Fruit fly (Drosophila melanogaster) whole organism, embryonic: ENCODE results near the gene beta4GalNAcTB.
A peak's percentile ranks its signal among the peaks of the same experiment; 100 is the strongest.

ENCODE experiments used
- Adf1 ChIP-seq: fragments of 200-800 bp; sonication (Bioruptor generic); IDR thresholded peaks from 2 replicates; pipeline ENCODE4 v1.3.6; 2022; ENCODE audit warnings: missing biosample characterization, missing genetic modification characterization
- Awh ChIP-seq: fragments of 200-800 bp; sonication (Bioruptor generic); IDR thresholded peaks from 2 replicates; pipeline ENCODE4, ENCODE4 v1.3.6; 2022; ENCODE audit warnings: missing biosample characterization, missing genetic modification characterization
- B-H2 ChIP-seq: fragments of 200-800 bp; sonication (Bioruptor generic); optimal IDR thresholded peaks from 2 replicates; lab custom pipeline; 2018; ENCODE audit warnings: missing biosample characterization, mild to moderate bottlenecking, missing genetic modification characterization
- Bgb ChIP-seq: fragments of 200-800 bp; sonication (Bioruptor generic); IDR thresholded peaks from 2 replicates; pipeline ENCODE4 v1.3.6; 2022; ENCODE audit warnings: missing biosample characterization, missing genetic modification characterization; ENCODE audit not compliant: partially characterized antibody
- CG10565 ChIP-seq: fragments of 200-800 bp; sonication (Bioruptor generic); optimal IDR thresholded peaks from 3 replicates; lab custom pipeline; 2016; ENCODE audit warnings: missing biosample characterization, mild to moderate bottlenecking, missing genetic modification characterization
- CG12391 ChIP-seq: fragments of 200-800 bp; sonication (Bioruptor generic); optimal IDR thresholded peaks from 3 replicates; lab custom pipeline; 2018; ENCODE audit warnings: missing biosample characterization, mild to moderate bottlenecking, missing genetic modification characterization, moderate library complexity
- CG13894 ChIP-seq: fragments of 200-800 bp; sonication (Bioruptor generic); optimal IDR thresholded peaks from 3 replicates; lab custom pipeline; 2018; ENCODE audit warnings: missing biosample characterization, mild to moderate bottlenecking, missing genetic modification characterization, moderate library complexity
- CG15011 ChIP-seq: fragments of 200-800 bp; sonication (Bioruptor generic); optimal IDR thresholded peaks from 3 replicates; lab custom pipeline; 2018; ENCODE audit warnings: missing biosample characterization, mild to moderate bottlenecking, missing genetic modification characterization
- CG17829 ChIP-seq: fragments of 200-800 bp; optimal IDR thresholded peaks from 2 replicates; lab custom pipeline; 2019; ENCODE audit warnings: missing biosample characterization, mild to moderate bottlenecking, missing genetic modification characterization, moderate library complexity
- CG18262 ChIP-seq: fragments of 200-800 bp; optimal IDR thresholded peaks from 3 replicates; lab custom pipeline; 2019; ENCODE audit warnings: missing biosample characterization, mild to moderate bottlenecking, missing genetic modification characterization, moderate library complexity
- CG18619 ChIP-seq: fragments of 200-800 bp; sonication (Bioruptor generic); optimal IDR thresholded peaks from 3 replicates; lab custom pipeline; 2017; ENCODE audit warnings: missing biosample characterization, mild to moderate bottlenecking, missing genetic modification characterization
- CG2199 ChIP-seq: fragments of 200-800 bp; sonication (Bioruptor generic); IDR thresholded peaks from 3 replicates; pipeline ENCODE4 v1.3.6; 2022; ENCODE audit warnings: missing biosample characterization, missing genetic modification characterization
- CG2678 ChIP-seq: fragments of 200-800 bp; sonication (Bioruptor generic); optimal IDR thresholded peaks from 3 replicates; lab custom pipeline; 2019; ENCODE audit warnings: missing biosample characterization, mild to moderate bottlenecking, missing genetic modification characterization, moderate library complexity
- CG31388 ChIP-seq: fragments of 200-800 bp; sonication (Bioruptor generic); optimal IDR thresholded peaks from 2 replicates; lab custom pipeline; 2016; ENCODE audit warnings: missing biosample characterization, missing genetic modification characterization
- CG4730 ChIP-seq: fragments of 200-800 bp; sonication (Bioruptor generic); IDR thresholded peaks from 2 replicates; pipeline ENCODE4 v1.3.6; 2022; ENCODE audit warnings: missing biosample characterization, missing genetic modification characterization
- CG4854 ChIP-seq: fragments of 200-800 bp; sonication (Bioruptor generic); optimal IDR thresholded peaks from 2 replicates; lab custom pipeline; 2016; ENCODE audit warnings: missing biosample characterization, missing genetic modification characterization, inconsistent platforms
- CG7271 ChIP-seq: fragments of 200-800 bp; sonication (Bioruptor generic); optimal IDR thresholded peaks from 2 replicates; lab custom pipeline; 2018; ENCODE audit warnings: missing biosample characterization, mild to moderate bottlenecking, missing genetic modification characterization, moderate library complexity
- CG7786 ChIP-seq: fragments of 200-800 bp; sonication (Bioruptor generic); optimal IDR thresholded peaks from 2 replicates; lab custom pipeline; 2016; ENCODE audit warnings: missing biosample characterization, missing genetic modification characterization
- CG7839 ChIP-seq: fragments of 200-800 bp; sonication (Bioruptor generic); optimal IDR thresholded peaks from 3 replicates; lab custom pipeline; 2018; ENCODE audit warnings: missing biosample characterization, mild to moderate bottlenecking, missing genetic modification characterization, moderate library complexity
- CG8359 ChIP-seq: fragments of 200-800 bp; sonication (Bioruptor generic); optimal IDR thresholded peaks from 2 replicates; lab custom pipeline; 2017; ENCODE audit warnings: missing biosample characterization, mild to moderate bottlenecking, missing genetic modification characterization, borderline replicate concordance
- Chrac-16 ChIP-seq: fragments of 200-800 bp; sonication (Bioruptor generic); optimal IDR thresholded peaks from 3 replicates; lab custom pipeline; 2016; ENCODE audit warnings: missing biosample characterization, missing genetic modification characterization
- CkIIα-i1 ChIP-seq: fragments of 200-800 bp; sonication (Bioruptor generic); IDR thresholded peaks from 2 replicates; pipeline ENCODE4 v1.3.6; 2022; ENCODE audit warnings: missing biosample characterization, missing genetic modification characterization
- D19A ChIP-seq: fragments of 200-800 bp; optimal IDR thresholded peaks from 3 replicates; lab custom pipeline; 2019; ENCODE audit warnings: missing biosample characterization, mild to moderate bottlenecking, missing genetic modification characterization, moderate library complexity
- Dll ChIP-seq: fragments of 200-800 bp; sonication (Bioruptor generic); IDR thresholded peaks from 4 replicates; pipeline ENCODE4 v1.3.6; 2022; ENCODE audit warnings: missing biosample characterization, missing genetic modification characterization; ENCODE audit not compliant: partially characterized antibody
- GATAe ChIP-seq: fragments of 200-800 bp; sonication (Bioruptor generic); conservative IDR thresholded peaks from 2 replicates; pipeline ENCODE4 v1.3.6; 2022; ENCODE audit warnings: missing biosample characterization, missing genetic modification characterization
- H15 ChIP-seq: fragments of 200-800 bp; sonication (Bioruptor generic); IDR thresholded peaks from 3 replicates; pipeline ENCODE4 v1.3.6; 2022; ENCODE audit warnings: missing biosample characterization, missing genetic modification characterization
- Hand ChIP-seq: fragments of 200-800 bp; sonication (Bioruptor generic); optimal IDR thresholded peaks from 2 replicates; lab custom pipeline; 2017; ENCODE audit warnings: mild to moderate bottlenecking, missing biosample characterization, missing genetic modification reagents, missing genetic modification characterization
- Mad ChIP-seq: fragments of 200-800 bp; sonication (Bioruptor generic); optimal IDR thresholded peaks from 2 replicates; lab custom pipeline; 2016; ENCODE audit warnings: missing biosample characterization, missing genetic modification characterization
- Max ChIP-seq: fragments of 200-800 bp; sonication (Bioruptor generic); optimal IDR thresholded peaks from 2 replicates; lab custom pipeline; 2016; ENCODE audit warnings: missing biosample characterization, mild to moderate bottlenecking, missing genetic modification characterization
- NC2β ChIP-seq: fragments of 200-800 bp; sonication (Bioruptor generic); optimal IDR thresholded peaks from 2 replicates; lab custom pipeline; 2016; ENCODE audit warnings: missing biosample characterization, missing genetic modification characterization
- Nf-YA ChIP-seq: fragments of 200-800 bp; sonication (Bioruptor generic); IDR thresholded peaks from 2 replicates; pipeline ENCODE4 v1.3.6; 2022; ENCODE audit warnings: missing biosample characterization, missing genetic modification characterization
- Tbp ChIP-seq: fragments of >200 bp; optimal IDR thresholded peaks from 2 replicates; lab custom pipeline; 2018; ENCODE audit warnings: missing biosample characterization, missing genetic modification characterization
- Xbp1 ChIP-seq: fragments of 200-800 bp; sonication (Bioruptor generic); optimal IDR thresholded peaks from 3 replicates; lab custom pipeline; 2016; ENCODE audit warnings: missing biosample characterization, mild to moderate bottlenecking, missing genetic modification characterization
- YL-1 ChIP-seq: fragments of 200-800 bp; sonication (Bioruptor generic); optimal IDR thresholded peaks from 3 replicates; lab custom pipeline; 2017; ENCODE audit warnings: missing biosample characterization, mild to moderate bottlenecking, missing genetic modification characterization
- ac ChIP-seq: fragments of 200-800 bp; sonication (Bioruptor generic); optimal IDR thresholded peaks from 3 replicates; lab custom pipeline; 2017; ENCODE audit warnings: missing biosample characterization, mild to moderate bottlenecking, missing genetic modification characterization
- bbx ChIP-seq: fragments of 200-800 bp; sonication (Bioruptor generic); IDR thresholded peaks from 2 replicates; pipeline ENCODE4 v1.3.6; 2022; ENCODE audit warnings: missing biosample characterization, missing genetic modification characterization; ENCODE audit not compliant: partially characterized antibody
- ems ChIP-seq: fragments of 200-800 bp; sonication (Bioruptor generic); optimal IDR thresholded peaks from 3 replicates; lab custom pipeline; 2016; ENCODE audit warnings: missing biosample characterization, missing genetic modification characterization
- hb ChIP-seq: fragments of 200-800 bp; sonication (Bioruptor generic); IDR thresholded peaks from 3 replicates; pipeline ENCODE4 v1.3.6; 2022; ENCODE audit warnings: missing biosample characterization, missing genetic modification characterization; ENCODE audit not compliant: partially characterized antibody
- knrl ChIP-seq: fragments of 200-800 bp; sonication (Bioruptor generic); IDR thresholded peaks from 3 replicates; pipeline ENCODE4 v1.3.6; 2022; ENCODE audit warnings: missing biosample characterization, missing genetic modification characterization; ENCODE audit not compliant: partially characterized antibody
- lola ChIP-seq, 3 experiments: fragments of >200 bp in 2 of 3; fragments of 200-800 bp in 1 of 3; sonication (Bioruptor generic) in 1 of 3; optimal IDR thresholded peaks; 2 replicates each; lab custom pipeline; 2017 to 2019; ENCODE audit warnings: missing biosample characterization in 3 of 3, missing genetic modification characterization in 3 of 3, mild to moderate bottlenecking in 1 of 3, moderate library complexity in 1 of 3
- nmo ChIP-seq: fragments of 200-800 bp; sonication (Bioruptor generic); optimal IDR thresholded peaks from 2 replicates; lab custom pipeline; 2018; ENCODE audit warnings: missing biosample characterization, mild to moderate bottlenecking, missing genetic modification characterization, moderate library complexity
- oc ChIP-seq: fragments of 200-800 bp; sonication (Bioruptor generic); optimal IDR thresholded peaks from 2 replicates; lab custom pipeline; 2018; ENCODE audit warnings: missing biosample characterization, mild to moderate bottlenecking, missing genetic modification characterization, moderate library complexity
- sc ChIP-seq, 3 experiments: fragments of >200 bp in 2 of 3; fragments of 200-800 bp in 1 of 3; sonication (Bioruptor generic) in 1 of 3; optimal IDR thresholded peaks; 2 replicates in 2 of 3; 3 replicates in 1 of 3; lab custom pipeline; 2017; ENCODE audit warnings: mild to moderate bottlenecking in 1 of 3, missing biosample characterization in 1 of 3, missing genetic modification characterization in 1 of 3, missing genetic modification reagents in 1 of 3
- sob ChIP-seq: fragments of 200-800 bp; sonication (Bioruptor generic); IDR thresholded peaks from 2 replicates; pipeline ENCODE4 v1.3.6; 2022; ENCODE audit warnings: missing biosample characterization, missing genetic modification characterization
- ssp ChIP-seq: fragments of 200-800 bp; sonication (Bioruptor generic); IDR thresholded peaks from 2 replicates; pipeline ENCODE4 v1.3.6; 2022; ENCODE audit warnings: missing biosample characterization, missing genetic modification characterization
- unpg ChIP-seq: fragments of 200-800 bp; sonication (Bioruptor generic); optimal IDR thresholded peaks from 3 replicates; lab custom pipeline; 2018; ENCODE audit warnings: missing biosample characterization, mild to moderate bottlenecking, missing genetic modification characterization, moderate library complexity
- wor ChIP-seq: fragments of 200-800 bp; sonication (Bioruptor generic); IDR thresholded peaks from 2 replicates; pipeline ENCODE4 v1.3.6; 2022; ENCODE audit warnings: missing biosample characterization, missing genetic modification characterization
- zfh2 ChIP-seq: fragments of 200-800 bp; sonication (Bioruptor generic); optimal IDR thresholded peaks from 2 replicates; lab custom pipeline; 2016; ENCODE audit warnings: missing biosample characterization, missing genetic modification characterization

The beta4GalNAcTB gene

dm6 chr3R:29038960-29039581 is 5.3 kb upstream of the beta4GalNAcTB start, which contains the start of the genes Slu7 and Pkc98E (continued):
- TF ChIP-seq Xbp1 (GFP tag; lab: Kevin White, UChicago) = peak; percentile 66
- no peak for TF ChIP-seq Tbp
- TF ChIP-seq CG2199 (GFP tag; lab: Robert Waterston, UW) = 0 out of 3 replicates have a peak, but pooled peaks have one; percentile 52
- TF ChIP-seq Nf-YA (GFP tag; lab: Robert Waterston, UW) = no peak
- peak; percentile 72 for TF ChIP-seq Mad (GFP tag; lab: Kevin White, UChicago)
- TF ChIP-seq CkIIα-i1 = no peak
- TF ChIP-seq CG7271 = no peak
- peak; percentile 84 for TF ChIP-seq zfh2
- TF ChIP-seq sc (optimal IDR thresholded peaks at IDR 0.05; lab: Kevin White, UChicago) = no peak
- TF ChIP-seq sc (GFP tag; optimal IDR thresholded peaks at IDR 0.05; lab: Kevin White, UChicago) = no peak
- TF ChIP-seq Bgb (GFP tag; lab: Robert Waterston, UW) = peak; percentile 93
- peak; percentile 90 for TF ChIP-seq sob (GFP tag; lab: Robert Waterston, UW)
- TF ChIP-seq CG4854 (GFP tag; lab: Kevin White, UChicago) = peak; percentile 62
- peak; percentile 53 for TF ChIP-seq ssp (GFP tag; lab: Robert Waterston, UW)
- TF ChIP-seq bbx (GFP tag; lab: Robert Waterston, UW) = peak; percentile 92
- peak; percentile 72 for TF ChIP-seq CG7786 (GFP tag; lab: Kevin White, UChicago)
- TF ChIP-seq Hand (GFP tag; lab: Kevin White, UChicago) = no peak
- TF ChIP-seq Adf1 = peak; percentile 34; the same call in 1 of the 2 replicates
- TF ChIP-seq CG2678 (tag; lab: Kevin White, UChicago) = peak; percentile 39
- TF ChIP-seq CG18262 (tag; lab: Kevin White, UChicago) = no peak
- TF ChIP-seq ems = peak; percentile 49
- peak; percentile 80 for TF ChIP-seq Dll
- TF ChIP-seq CG15011 (GFP tag; lab: Kevin White, UChicago) = no peak
- no peak for TF ChIP-seq CG4730 (GFP tag; lab: Robert Waterston, UW)
- TF ChIP-seq hb = peak; percentile 88
- TF ChIP-seq CG7839 (tag; lab: Kevin White, UChicago) = peak; percentile 31
- TF ChIP-seq knrl (GFP tag; lab: Robert Waterston, UW) = peak; percentile 88
- no peak for TF ChIP-seq D19A (tag; lab: Kevin White, UChicago)
- TF ChIP-seq unpg = peak; percentile 33
- TF ChIP-seq CG31388 = no peak
- peak; percentile 43 for TF ChIP-seq Chrac-16
- no peak for TF ChIP-seq CG18619 (GFP tag; lab: Kevin White, UChicago)
- TF ChIP-seq CG12391 = peak; percentile 33
- TF ChIP-seq CG10565 (GFP tag; lab: Kevin White, UChicago) = no peak
- TF ChIP-seq lola (GFP tag; optimal IDR thresholded peaks at IDR 0.05; lab: Kevin White, UChicago) = peak in 1 of 3 experiments; percentile 68
- TF ChIP-seq oc (tag; lab: Kevin White, UChicago) = peak; percentile 32
- TF ChIP-seq H15 = peak; percentile 47; the same call in 1 of the 3 replicates
- peak; percentile 37 for TF ChIP-seq NC2β (GFP tag; lab: Kevin White, UChicago)
- TF ChIP-seq wor (GFP tag; lab: Robert Waterston, UW) = no peak
- TF ChIP-seq B-H2 (GFP tag; lab: Kevin White, UChicago) = peak; percentile 80
- no peak for TF ChIP-seq ac (GFP tag; lab: Kevin White, UChicago)
- TF ChIP-seq CG17829 (tag; lab: Kevin White, UChicago) = peak; percentile 51
- peak; percentile 64 for TF ChIP-seq Max (GFP tag; lab: Kevin White, UChicago)
- no peak for TF ChIP-seq CG13894
- no peak for TF ChIP-seq Awh
- peak; percentile 76 for TF ChIP-seq nmo (GFP tag; lab: Kevin White, UChicago)
- TF ChIP-seq GATAe (GFP tag; lab: Robert Waterston, UW) = no peak
- no peak for TF ChIP-seq CG8359 (GFP tag; lab: Kevin White, UChicago)
- TF ChIP-seq YL-1 (GFP tag; lab: Kevin White, UChicago) = peak; percentile 49
